Worm (Caenorhabditis elegans) whole organism, L2 larva: Measurements from ENCODE around the gene rom-3.

Experiments used
- C34F6.9 ChIP-seq: fragments of 150-350 bp; optimal IDR thresholded peaks from 2 replicates; lab custom pipeline; 2014; ENCODE audit warnings: missing biosample characterization, missing genetic modification characterization
- F13H6.1 ChIP-seq: sonication (generic microtip); optimal IDR thresholded peaks from 2 replicates; lab custom pipeline; 2016; ENCODE audit warnings: missing genetic modification characterization, missing compliant biosample characterization
- R02D3.7 ChIP-seq: fragments of 150-350 bp; optimal IDR thresholded peaks from 2 replicates; lab custom pipeline; 2014; ENCODE audit warnings: missing biosample characterization, missing genetic modification characterization
- alr-1 ChIP-seq: fragments of 150-350 bp; optimal IDR thresholded peaks from 2 replicates; lab custom pipeline; 2014; ENCODE audit warnings: missing biosample characterization, missing genetic modification characterization
- aly-2 ChIP-seq: fragments of 150-350 bp; optimal IDR thresholded peaks from 2 replicates; lab custom pipeline; 2014; ENCODE audit warnings: missing biosample characterization, missing genetic modification characterization
- blmp-1 ChIP-seq: sonication (generic microtip); optimal IDR thresholded peaks from 2 replicates; lab custom pipeline; 2017; ENCODE audit warnings: missing genetic modification characterization, mild to moderate bottlenecking, missing compliant biosample characterization, antibody characterized with exemption, moderate library complexity; ENCODE audit not compliant: insufficient read depth
- ceh-16 ChIP-seq: fragments of 150-350 bp; optimal IDR thresholded peaks from 2 replicates; lab custom pipeline; 2014; ENCODE audit warnings: missing biosample characterization, missing genetic modification characterization
- ceh-82 ChIP-seq: fragments of 150-350 bp; optimal IDR thresholded peaks from 2 replicates; lab custom pipeline; 2014; ENCODE audit warnings: missing biosample characterization, missing genetic modification characterization
- crh-2 ChIP-seq: sonication (generic microtip); optimal IDR thresholded peaks from 2 replicates; lab custom pipeline; 2017; ENCODE audit warnings: missing biosample characterization, missing genetic modification characterization
- dmd-4 ChIP-seq: sonication (generic microtip); optimal IDR thresholded peaks from 2 replicates; lab custom pipeline; 2017; ENCODE audit warnings: missing biosample characterization, missing genetic modification characterization
- elt-1 ChIP-seq: fragments of 150-350 bp; optimal IDR thresholded peaks from 2 replicates; lab custom pipeline; 2014; ENCODE audit warnings: missing biosample characterization, missing genetic modification characterization
- elt-3 ChIP-seq: sonication (generic microtip); optimal IDR thresholded peaks from 2 replicates; lab custom pipeline; 2017; ENCODE audit warnings: missing biosample characterization, missing genetic modification characterization
- fos-1 ChIP-seq: fragments of 150-350 bp; optimal IDR thresholded peaks from 2 replicates; lab custom pipeline; 2014; ENCODE audit warnings: missing biosample characterization, missing genetic modification characterization
- gmeb-1 ChIP-seq: fragments of 150-350 bp; optimal IDR thresholded peaks from 2 replicates; lab custom pipeline; 2014; ENCODE audit warnings: missing biosample characterization, missing genetic modification characterization
- lin-11 ChIP-seq: fragments of 150-350 bp; sonication (generic microtip); optimal IDR thresholded peaks from 2 replicates; lab custom pipeline; 2014; ENCODE audit warnings: missing biosample characterization, missing genetic modification characterization, inconsistent platforms, mixed read lengths
- lin-13 ChIP-seq: fragments of 150-350 bp; optimal IDR thresholded peaks from 2 replicates; lab custom pipeline; 2014; ENCODE audit warnings: missing biosample characterization, missing genetic modification reagents, missing genetic modification characterization
- lin-39 ChIP-seq: fragments of 150-350 bp; optimal IDR thresholded peaks from 2 replicates; lab custom pipeline; 2014; ENCODE audit warnings: missing biosample characterization, missing genetic modification reagents, missing genetic modification characterization
- lsy-2 ChIP-seq, 2 experiments: fragments of 150-350 bp in 1 of 2; sonication (generic microtip) in 1 of 2; optimal IDR thresholded peaks; 2 replicates each; lab custom pipeline; 2014 to 2017; ENCODE audit warnings: missing biosample characterization in 2 of 2, missing genetic modification characterization in 2 of 2
- mab-5 ChIP-seq: fragments of 150-350 bp; optimal IDR thresholded peaks from 2 replicates; lab custom pipeline; 2014; ENCODE audit warnings: missing biosample characterization, missing genetic modification characterization
- mbf-1 ChIP-seq: sonication (generic microtip); optimal IDR thresholded peaks from 2 replicates; lab custom pipeline; 2017; ENCODE audit warnings: missing biosample characterization, missing genetic modification characterization
- mdl-1 ChIP-seq, 2 experiments: fragments of 150-350 bp in 1 of 2; sonication (generic microtip) in 1 of 2; optimal IDR thresholded peaks; 2 replicates each; lab custom pipeline; 2017; ENCODE audit warnings: missing biosample characterization in 2 of 2, missing genetic modification characterization in 2 of 2
- nhr-10 ChIP-seq: sonication (generic microtip); optimal IDR thresholded peaks from 2 replicates; lab custom pipeline; 2017; ENCODE audit warnings: missing biosample characterization, missing genetic modification characterization
- nhr-12 ChIP-seq: fragments of 150-350 bp; optimal IDR thresholded peaks from 2 replicates; lab custom pipeline; 2014; ENCODE audit warnings: missing biosample characterization, missing genetic modification characterization
- nhr-129 ChIP-seq: fragments of 150-350 bp; optimal IDR thresholded peaks from 2 replicates; lab custom pipeline; 2014; ENCODE audit warnings: missing biosample characterization, missing genetic modification characterization
- nhr-21 ChIP-seq: fragments of 150-350 bp; optimal IDR thresholded peaks from 2 replicates; lab custom pipeline; 2014; ENCODE audit warnings: missing biosample characterization, missing genetic modification characterization
- nhr-237 ChIP-seq: fragments of 150-350 bp; optimal IDR thresholded peaks from 2 replicates; lab custom pipeline; 2014; ENCODE audit warnings: missing biosample characterization, missing genetic modification characterization
- nhr-25 ChIP-seq: fragments of 150-350 bp; sonication (generic microtip); optimal IDR thresholded peaks from 3 replicates; lab custom pipeline; 2014; ENCODE audit warnings: missing biosample characterization, missing genetic modification characterization
- nhr-6 ChIP-seq: fragments of 150-350 bp; optimal IDR thresholded peaks from 2 replicates; lab custom pipeline; 2014; ENCODE audit warnings: missing biosample characterization, missing genetic modification characterization
- nhr-77 ChIP-seq: fragments of 150-350 bp; optimal IDR thresholded peaks from 2 replicates; lab custom pipeline; 2014; ENCODE audit warnings: missing biosample characterization, missing genetic modification characterization
- peb-1 ChIP-seq: fragments of 150-350 bp; optimal IDR thresholded peaks from 2 replicates; lab custom pipeline; 2014; ENCODE audit warnings: missing biosample characterization, missing genetic modification characterization
- sem-4 ChIP-seq: fragments of 150-350 bp; optimal IDR thresholded peaks from 2 replicates; lab custom pipeline; 2014; ENCODE audit warnings: missing biosample characterization, missing genetic modification reagents, missing genetic modification characterization
- skn-1 ChIP-seq: sonication (generic microtip); optimal IDR thresholded peaks from 2 replicates; lab custom pipeline; 2017; ENCODE audit warnings: missing biosample characterization, missing genetic modification characterization
- sma-3 ChIP-seq: sonication (generic microtip); optimal IDR thresholded peaks from 2 replicates; lab custom pipeline; 2016; ENCODE audit warnings: missing genetic modification reagents, missing genetic modification characterization, missing compliant biosample characterization
- snpc-4 ChIP-seq: fragments of 150-350 bp; optimal IDR thresholded peaks from 2 replicates; lab custom pipeline; 2014; ENCODE audit warnings: missing biosample characterization, missing genetic modification characterization
- unc-55 ChIP-seq: fragments of 150-350 bp; sonication (generic microtip); optimal IDR thresholded peaks from 3 replicates; lab custom pipeline; 2014; ENCODE audit warnings: missing biosample characterization, missing genetic modification reagents, missing genetic modification characterization
- unc-62 ChIP-seq: fragments of 150-350 bp; optimal IDR thresholded peaks from 2 replicates; lab custom pipeline; 2014; ENCODE audit warnings: missing biosample characterization, missing genetic modification reagents, missing genetic modification characterization
- ztf-1 ChIP-seq: fragments of 200-800 bp; sonication (Bioruptor generic); conservative IDR thresholded peaks from 2 replicates; pipeline ENCODE4 v1.3.6; 2022; ENCODE audit warnings: missing genetic modification characterization, missing compliant biosample characterization
- ztf-11 ChIP-seq: sonication (generic microtip); optimal IDR thresholded peaks from 2 replicates; lab custom pipeline; 2017; ENCODE audit warnings: missing biosample characterization, missing genetic modification characterization
- ztf-4 ChIP-seq: fragments of 150-350 bp; optimal IDR thresholded peaks from 2 replicates; lab custom pipeline; 2014; ENCODE audit warnings: missing biosample characterization, missing genetic modification characterization

Gene rom-3

DNA sequence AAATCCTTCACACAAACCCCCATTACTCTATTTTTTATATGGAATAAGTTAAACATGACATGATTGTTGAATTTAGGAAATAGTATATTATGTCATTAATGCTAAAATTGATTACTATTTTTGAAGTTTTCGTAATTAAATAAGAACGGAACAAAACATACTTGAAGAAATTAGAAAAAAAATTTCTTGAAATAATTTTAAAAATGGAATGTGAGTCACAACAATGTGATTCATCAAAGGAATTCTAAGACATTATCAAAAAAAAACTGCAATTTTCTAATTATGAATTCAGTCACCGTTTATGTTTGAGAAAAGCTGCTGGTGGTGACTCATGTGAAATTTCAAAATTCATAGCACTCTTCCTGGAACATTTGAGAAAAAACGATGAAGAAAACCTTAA lies 18.1 kb upstream of the rom-3 start, which contains the start of gene nccd-1:
TSS of gene nccd-1 (plus strand) at position 301 of the 400 bp plus-strand sequence.
- TF ChIP-seq ztf-1 (GFP tag; lab: Robert Waterston, UW) (no peak), nhr-21 (tag; lab: Kevin White, UChicago) (no peak), ceh-16 (tag; lab: Kevin White, UChicago) (no peak), lin-13 (GFP tag; lab: Kevin White, UChicago) (no peak), dmd-4 (tag; lab: Kevin White, UChicago) (no peak), skn-1 (tag; lab: Kevin White, UChicago) (no peak), unc-62 (GFP tag; lab: Kevin White, UChicago) (no peak), aly-2 (tag; lab: Kevin White, UChicago) (no peak), R02D3.7 (tag; lab: Kevin White, UChicago) (no peak)

DNA sequence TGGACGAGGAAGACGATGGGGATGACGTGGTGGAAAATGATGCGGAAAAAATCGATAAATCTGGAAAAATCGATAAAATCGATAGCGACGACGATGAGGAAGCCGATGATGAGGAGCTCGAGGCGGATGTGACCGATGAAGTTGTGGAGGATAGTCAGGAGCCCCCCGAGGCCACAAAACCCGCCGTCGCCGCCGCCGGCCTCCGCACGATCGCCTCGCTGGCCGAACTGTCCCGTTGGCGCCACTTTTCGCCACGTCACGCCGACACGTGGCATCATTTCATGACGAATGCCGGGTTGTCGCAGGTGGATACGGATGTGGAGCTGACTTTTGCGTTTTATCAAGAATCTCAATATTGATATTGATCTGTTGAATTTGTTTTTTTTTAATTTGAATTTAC lies 7.8 kb downstream of the rom-3 start:
- TF ChIP-seq dmd-4 (tag; lab: Kevin White, UChicago), result no peak
- TF ChIP-seq ztf-11, result no peak
- TF ChIP-seq peb-1 (tag; lab: Kevin White, UChicago), result no peak

DNA sequence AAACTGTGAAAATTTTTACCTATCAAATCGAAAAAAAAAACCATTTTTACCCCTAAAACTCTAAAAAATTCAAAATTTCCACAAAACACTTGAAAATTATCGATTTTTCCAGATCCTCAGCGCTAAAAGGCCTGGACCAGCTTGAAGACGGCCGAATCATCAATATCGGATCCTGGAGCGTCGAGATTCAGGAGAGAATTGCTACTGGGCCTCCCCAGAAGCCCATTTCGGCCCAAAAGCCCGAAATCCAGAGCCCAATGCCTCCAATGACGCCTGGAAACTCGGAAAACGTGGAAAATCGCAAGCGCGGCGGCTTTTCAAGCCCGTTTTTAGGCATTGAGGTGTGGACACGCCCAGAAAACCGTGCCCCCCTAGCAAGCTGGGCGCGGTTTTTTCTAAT lies 17.9 kb downstream of the rom-3 start:
- TF ChIP-seq nhr-237 (tag; lab: Kevin White, UChicago) (no peak), alr-1 (tag; lab: Kevin White, UChicago) (no peak), aly-2 (tag; lab: Kevin White, UChicago) (no peak), sem-4 (tag; lab: Kevin White, UChicago) (no peak), elt-3 (no peak), snpc-4 (no peak), lin-39 (tag; lab: Kevin White, UChicago) (no peak), nhr-77 (tag; lab: Kevin White, UChicago) (no peak), nhr-6 (tag; lab: Kevin White, UChicago) (no peak), mdl-1 (tag; optimal IDR thresholded peaks at IDR 0.05; lab: Kevin White, UChicago) (no peak), mbf-1 (no peak), nhr-12 (no peak), dmd-4 (tag; lab: Kevin White, UChicago) (no peak), fos-1 (tag; lab: Kevin White, UChicago) (no peak), sma-3 (GFP tag; lab: Kevin White, UChicago) (no peak), ceh-82 (tag; lab: Kevin White, UChicago) (no peak), skn-1 (tag; lab: Kevin White, UChicago) (no peak), unc-55 (GFP tag; lab: Kevin White, UChicago) (no peak), ztf-4 (tag; lab: Kevin White, UChicago) (no peak), elt-1 (tag; lab: Kevin White, UChicago) (no peak)

DNA sequence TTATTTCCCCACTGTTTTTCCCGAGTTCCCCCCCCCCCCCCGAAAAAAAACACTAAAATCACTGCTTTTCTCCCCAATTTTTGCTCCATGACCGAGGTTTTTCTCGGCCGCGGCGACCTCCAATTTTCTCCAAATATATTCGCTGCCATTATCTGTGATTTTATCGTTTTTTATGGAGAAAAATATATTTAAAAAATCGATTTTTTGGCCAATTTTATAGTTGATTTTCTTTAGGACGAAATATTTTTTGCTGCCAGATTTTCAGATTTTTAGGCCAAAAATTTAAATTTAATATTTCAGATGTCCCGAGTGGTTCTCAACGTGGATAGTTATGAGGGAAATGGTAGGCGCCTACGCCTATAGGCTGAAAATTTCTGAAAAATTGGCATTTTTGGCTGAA lies 20.5 kb downstream of the rom-3 start, which contains the start of gene rad-54.B:
TSS of gene rad-54.B (plus strand) at position 301 of the 400 bp plus-strand sequence.
- TF ChIP-seq aly-2 (tag; lab: Kevin White, UChicago), result no peak
- TF ChIP-seq gmeb-1, result no peak
- no peak for TF ChIP-seq ztf-11
- TF ChIP-seq nhr-10 (tag; lab: Kevin White, UChicago), result no peak
- no peak for TF ChIP-seq lsy-2 (tag; optimal IDR thresholded peaks at IDR 0.05; lab: Kevin White, UChicago)
- TF ChIP-seq mbf-1, result no peak

DNA sequence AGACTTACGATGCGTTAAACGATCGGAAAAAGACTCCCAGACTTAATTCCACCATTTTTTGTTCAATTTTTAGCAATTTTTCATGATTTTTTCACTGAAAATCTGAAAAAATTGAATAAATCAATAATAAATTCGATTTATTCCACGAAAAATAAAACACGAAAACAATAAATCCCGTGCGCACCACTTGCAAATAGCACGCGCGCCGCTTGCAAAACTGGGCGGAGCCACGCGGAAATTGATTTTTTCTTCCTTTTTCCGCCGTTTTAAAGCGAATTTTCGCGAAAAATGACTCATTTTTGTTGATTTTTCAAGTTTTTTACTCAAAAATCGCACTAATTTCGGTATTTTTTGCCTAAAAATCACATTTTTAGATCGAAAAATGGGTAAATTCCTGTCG lies 23.5 kb downstream of the rom-3 start, which contains the start of the genes Y116A8C.9 and arf-6:
TSS of gene Y116A8C.9 (minus strand) at position 55 of the 400 bp plus-strand sequence.
TSS of gene arf-6 (plus strand) at position 375 of the 400 bp plus-strand sequence.
- TF ChIP-seq sma-3 (GFP tag; lab: Kevin White, UChicago) (peak; percentile 58), mab-5 (tag; lab: Kevin White, UChicago) (peak; percentile 22), unc-55 (GFP tag; lab: Kevin White, UChicago) (peak; percentile 67), nhr-25 (tag; lab: Kevin White, UChicago) (no peak), snpc-4 (no peak), blmp-1 (no peak), C34F6.9 (tag; lab: Kevin White, UChicago) (peak; percentile 67), nhr-129 (peak; percentile 42), sem-4 (tag; lab: Kevin White, UChicago) (peak; percentile 14), lsy-2 (tag; optimal IDR thresholded peaks at IDR 0.05; lab: Kevin White, UChicago) (peak; percentile 53 to 61), nhr-237 (tag; lab: Kevin White, UChicago) (no peak), F13H6.1 (peak; percentile 79), lin-11 (tag; lab: Kevin White, UChicago) (peak; percentile 62), gmeb-1 (peak; percentile 70), ztf-4 (tag; lab: Kevin White, UChicago) (no peak), lin-13 (GFP tag; lab: Kevin White, UChicago) (peak; percentile 41), crh-2 (tag; lab: Kevin White, UChicago) (peak; percentile 58), elt-1 (tag; lab: Kevin White, UChicago) (no peak), fos-1 (tag; lab: Kevin White, UChicago) (peak; percentile 54)
